Fruit fly (Drosophila melanogaster) whole organism, prepupa: ENCODE data around the gene Cypl.

Experiments
- CG10631 ChIP-seq: fragments of 200-800 bp; sonication (Bioruptor generic); optimal IDR thresholded peaks from 2 replicates; lab custom pipeline; 2016; ENCODE audit warnings: missing biosample characterization, missing genetic modification characterization
- CG10669 ChIP-seq: fragments of 200-800 bp; sonication (Bioruptor generic); optimal IDR thresholded peaks from 3 replicates; lab custom pipeline; 2018; ENCODE audit warnings: missing biosample characterization, mild to moderate bottlenecking, missing genetic modification characterization, moderate library complexity
- CG11294 ChIP-seq: fragments of 200-800 bp; sonication (Bioruptor generic); IDR thresholded peaks from 2 replicates; pipeline ENCODE4 v1.3.6; 2022; ENCODE audit warnings: missing biosample characterization, missing genetic modification characterization
- CG11902 ChIP-seq: fragments of 200-800 bp; sonication (Bioruptor generic); optimal IDR thresholded peaks from 3 replicates; lab custom pipeline; 2016; ENCODE audit warnings: missing biosample characterization, missing genetic modification characterization
- CG15336 ChIP-seq: fragments of 200-800 bp; sonication (Bioruptor generic); IDR thresholded peaks from 2 replicates; pipeline ENCODE4 v1.3.6; 2022; ENCODE audit warnings: missing biosample characterization, missing genetic modification characterization
- CG1621 ChIP-seq: fragments of 200-800 bp; sonication (Bioruptor generic); optimal IDR thresholded peaks from 3 replicates; lab custom pipeline; 2018; ENCODE audit warnings: missing biosample characterization, mild to moderate bottlenecking, missing genetic modification characterization
- CG16779 ChIP-seq: fragments of 200-800 bp; sonication (Bioruptor generic); optimal IDR thresholded peaks from 3 replicates; lab custom pipeline; 2017; ENCODE audit warnings: missing biosample characterization, mild to moderate bottlenecking, missing genetic modification characterization
- CG31627 ChIP-seq: fragments of 200-800 bp; sonication (Bioruptor generic); optimal IDR thresholded peaks from 3 replicates; lab custom pipeline; 2016; ENCODE audit warnings: missing biosample characterization, missing genetic modification characterization
- CG32006 ChIP-seq: fragments of 200-800 bp; sonication (Bioruptor generic); optimal IDR thresholded peaks from 3 replicates; lab custom pipeline; 2017; ENCODE audit warnings: missing biosample characterization, mild to moderate bottlenecking, missing genetic modification characterization
- CG34406 ChIP-seq: fragments of 200-800 bp; sonication (Bioruptor generic); optimal IDR thresholded peaks from 3 replicates; lab custom pipeline; 2016; ENCODE audit warnings: missing biosample characterization, missing genetic modification characterization
- CG6276 ChIP-seq: fragments of 200-800 bp; sonication (Bioruptor generic); optimal IDR thresholded peaks from 2 replicates; lab custom pipeline; 2017; ENCODE audit warnings: missing biosample characterization, mild to moderate bottlenecking, missing genetic modification characterization
- CG6792 ChIP-seq: fragments of 200-800 bp; sonication (Bioruptor generic); optimal IDR thresholded peaks from 3 replicates; lab custom pipeline; 2016; ENCODE audit warnings: missing biosample characterization, missing genetic modification characterization
- CG6808 ChIP-seq: fragments of 200-800 bp; sonication (Bioruptor generic); optimal IDR thresholded peaks from 3 replicates; lab custom pipeline; 2017; ENCODE audit warnings: missing biosample characterization, missing genetic modification characterization, mild to moderate bottlenecking, moderate library complexity, missing genetic modification reagents
- CG6854 ChIP-seq: fragments of 200-800 bp; sonication (Bioruptor generic); optimal IDR thresholded peaks from 2 replicates; lab custom pipeline; 2017; ENCODE audit warnings: missing biosample characterization, mild to moderate bottlenecking, missing genetic modification characterization
- CG8119 ChIP-seq: fragments of 200-800 bp; sonication (Bioruptor generic); IDR thresholded peaks from 3 replicates; pipeline ENCODE4 v1.3.6; 2022; ENCODE audit warnings: missing biosample characterization, missing genetic modification characterization
- CG8319 ChIP-seq: fragments of 200-800 bp; sonication (Bioruptor generic); optimal IDR thresholded peaks from 3 replicates; lab custom pipeline; 2016; ENCODE audit warnings: missing biosample characterization, missing genetic modification characterization
- CG8632 ChIP-seq: fragments of 200-800 bp; sonication (Bioruptor generic); optimal IDR thresholded peaks from 3 replicates; lab custom pipeline; 2016; ENCODE audit warnings: missing biosample characterization, missing genetic modification characterization
- Eip78C ChIP-seq: fragments of 200-800 bp; sonication (Bioruptor generic); peaks from one replicate; lab custom pipeline; 2016; ENCODE audit warnings: missing biosample characterization, missing genetic modification characterization
- Ets21C ChIP-seq: fragments of 200-800 bp; sonication (Bioruptor generic); optimal IDR thresholded peaks from 3 replicates; lab custom pipeline; 2016; ENCODE audit warnings: missing biosample characterization, missing genetic modification characterization
- Ets96B ChIP-seq: fragments of 200-800 bp; optimal IDR thresholded peaks from 2 replicates; lab custom pipeline; 2019; ENCODE audit warnings: missing biosample characterization, mild to moderate bottlenecking, missing genetic modification characterization, moderate library complexity
- Gug ChIP-seq: fragments of 200-800 bp; sonication (Bioruptor generic); IDR thresholded peaks from 2 replicates; pipeline ENCODE4 v1.3.6; 2022; ENCODE audit warnings: missing biosample characterization, missing genetic modification characterization
- Hr38 ChIP-seq: sonication (Bioruptor generic); optimal IDR thresholded peaks from 2 replicates; lab custom pipeline; 2016; ENCODE audit warnings: missing biosample characterization, missing genetic modification characterization
- Hr39 ChIP-seq: fragments of 200-800 bp; sonication (Bioruptor generic); optimal IDR thresholded peaks from 2 replicates; lab custom pipeline; 2016; ENCODE audit warnings: missing biosample characterization, missing genetic modification characterization
- Hr4 ChIP-seq: fragments of 200-800 bp; sonication (Bioruptor generic); optimal IDR thresholded peaks from 3 replicates; lab custom pipeline; 2016; ENCODE audit warnings: missing biosample characterization, missing genetic modification characterization
- Met ChIP-seq: fragments of 200-800 bp; sonication (Bioruptor generic); optimal IDR thresholded peaks from 3 replicates; lab custom pipeline; 2016; ENCODE audit warnings: missing biosample characterization, missing genetic modification characterization
- OdsH ChIP-seq: fragments of 200-800 bp; sonication (Bioruptor generic); optimal IDR thresholded peaks from 3 replicates; lab custom pipeline; 2016; ENCODE audit warnings: missing biosample characterization, missing genetic modification characterization
- Smox ChIP-seq: fragments of 200-800 bp; sonication (Bioruptor generic); optimal IDR thresholded peaks from 3 replicates; lab custom pipeline; 2016; ENCODE audit warnings: missing biosample characterization, missing genetic modification characterization
- Sox14 ChIP-seq: fragments of 200-800 bp; sonication (Bioruptor generic); optimal IDR thresholded peaks from 3 replicates; lab custom pipeline; 2016; ENCODE audit warnings: missing biosample characterization, missing genetic modification characterization
- Sox15 ChIP-seq: fragments of 200-800 bp; sonication (Bioruptor generic); optimal IDR thresholded peaks from 3 replicates; lab custom pipeline; 2016; ENCODE audit warnings: missing biosample characterization, missing genetic modification characterization
- achi ChIP-seq: fragments of 200-800 bp; sonication (Bioruptor generic); optimal IDR thresholded peaks from 3 replicates; lab custom pipeline; 2016; ENCODE audit warnings: missing biosample characterization, missing genetic modification characterization
- acj6 ChIP-seq: fragments of 200-800 bp; sonication (Bioruptor generic); optimal IDR thresholded peaks from 3 replicates; lab custom pipeline; 2016; ENCODE audit warnings: missing biosample characterization, missing genetic modification characterization
- dsx ChIP-seq: fragments of 200-800 bp; optimal IDR thresholded peaks from 3 replicates; lab custom pipeline; 2019; ENCODE audit warnings: missing biosample characterization, mild to moderate bottlenecking, missing genetic modification characterization, moderate library complexity; ENCODE audit not compliant: poor library complexity, severe bottlenecking
- eg ChIP-seq: fragments of 200-800 bp; sonication (Bioruptor generic); IDR thresholded peaks from 3 replicates; pipeline ENCODE4 v1.3.6; 2022; ENCODE audit warnings: missing biosample characterization, missing genetic modification characterization
- fd59A ChIP-seq: fragments of 200-800 bp; sonication (Bioruptor generic); optimal IDR thresholded peaks from 2 replicates; lab custom pipeline; 2017; ENCODE audit warnings: missing biosample characterization, mild to moderate bottlenecking, missing genetic modification characterization, missing genetic modification reagents
- fd85E ChIP-seq: fragments of 200-800 bp; sonication (Bioruptor generic); optimal IDR thresholded peaks from 3 replicates; lab custom pipeline; 2016; ENCODE audit warnings: missing biosample characterization, missing genetic modification characterization
- fkh ChIP-seq: fragments of 200-800 bp; sonication (Bioruptor generic); optimal IDR thresholded peaks from 3 replicates; lab custom pipeline; 2017; ENCODE audit warnings: missing biosample characterization, mild to moderate bottlenecking, missing genetic modification characterization, moderate library complexity
- lz ChIP-seq: fragments of 200-800 bp; sonication (Bioruptor generic); optimal IDR thresholded peaks from 3 replicates; lab custom pipeline; 2016; ENCODE audit warnings: missing biosample characterization, missing genetic modification characterization
- net ChIP-seq: fragments of 200-800 bp; sonication (Bioruptor generic); optimal IDR thresholded peaks from 3 replicates; lab custom pipeline; 2016; ENCODE audit warnings: missing biosample characterization, missing genetic modification characterization
- salr ChIP-seq, 2 experiments: fragments of 200-800 bp; sonication (Bioruptor generic); optimal IDR thresholded peaks; 3 replicates each; lab custom pipeline; 2016 to 2018; ENCODE audit warnings: missing biosample characterization in 2 of 2, missing genetic modification characterization in 2 of 2, mild to moderate bottlenecking in 1 of 2
- spab ChIP-seq: fragments of 200-800 bp; sonication (Bioruptor generic); optimal IDR thresholded peaks from 2 replicates; lab custom pipeline; 2017; ENCODE audit warnings: missing biosample characterization, mild to moderate bottlenecking, missing genetic modification characterization, missing genetic modification reagents
- ss ChIP-seq, 2 experiments: fragments of 200-800 bp; sonication (Bioruptor generic); optimal IDR thresholded peaks; 2 replicates in 1 of 2; 3 replicates in 1 of 2; lab custom pipeline; 2017 to 2018; ENCODE audit warnings: mild to moderate bottlenecking in 2 of 2, missing biosample characterization in 2 of 2, missing genetic modification characterization in 2 of 2, moderate library complexity in 1 of 2
- svp ChIP-seq: fragments of 200-800 bp; sonication (Bioruptor generic); peaks from one replicate; lab custom pipeline; 2016; ENCODE audit warnings: missing biosample characterization, missing genetic modification characterization
- topi ChIP-seq: fragments of 200-800 bp; sonication (Bioruptor generic); optimal IDR thresholded peaks from 3 replicates; lab custom pipeline; 2016; ENCODE audit warnings: missing biosample characterization, missing genetic modification characterization
- vri ChIP-seq: fragments of 200-800 bp; sonication (Bioruptor generic); optimal IDR thresholded peaks from 3 replicates; lab custom pipeline; 2016; ENCODE audit warnings: missing biosample characterization, mild to moderate bottlenecking, missing genetic modification characterization

Cypl gene

DNA sequence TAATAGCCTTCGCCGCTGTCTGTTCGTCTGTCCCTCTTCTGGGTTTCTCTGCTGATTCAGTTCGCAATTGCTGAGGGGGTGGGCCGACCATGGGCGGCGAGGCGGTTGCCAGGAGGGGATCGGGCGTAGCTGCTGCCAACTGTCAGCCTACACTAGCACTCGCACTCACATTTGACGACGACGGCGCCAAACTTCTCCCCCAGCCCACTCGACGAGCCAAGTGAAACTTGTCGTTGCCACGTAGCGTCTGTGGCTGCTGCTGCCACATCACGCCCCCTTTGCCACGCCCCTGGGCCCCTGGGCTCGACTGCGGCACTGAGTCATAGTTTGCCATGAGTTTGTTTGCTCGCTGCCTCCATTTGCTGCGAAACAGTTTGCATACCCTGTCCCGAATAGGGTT lies 14.6 kb upstream of the Cypl start (continued):
- TF ChIP-seq CG10669 (GFP tag; lab: Kevin White, UChicago) = peak; percentile 67
- peak; percentile 45 for TF ChIP-seq CG6276 (GFP tag; lab: Kevin White, UChicago)
- TF ChIP-seq CG32006 (GFP tag; lab: Kevin White, UChicago) = peak; percentile 77
- peak; percentile 70 for TF ChIP-seq CG11294 (GFP tag; lab: Robert Waterston, UW)
- peak; percentile 33 for TF ChIP-seq CG16779 (tag; lab: Kevin White, UChicago)
- peak; percentile 66 for TF ChIP-seq CG34406 (GFP tag; lab: Kevin White, UChicago)
- peak; percentile 48 for TF ChIP-seq Sox15 (GFP tag; lab: Kevin White, UChicago)
- no peak for TF ChIP-seq fkh (GFP tag; lab: Kevin White, UChicago)
- TF ChIP-seq, all 60 proteins: peak for 51

DNA sequence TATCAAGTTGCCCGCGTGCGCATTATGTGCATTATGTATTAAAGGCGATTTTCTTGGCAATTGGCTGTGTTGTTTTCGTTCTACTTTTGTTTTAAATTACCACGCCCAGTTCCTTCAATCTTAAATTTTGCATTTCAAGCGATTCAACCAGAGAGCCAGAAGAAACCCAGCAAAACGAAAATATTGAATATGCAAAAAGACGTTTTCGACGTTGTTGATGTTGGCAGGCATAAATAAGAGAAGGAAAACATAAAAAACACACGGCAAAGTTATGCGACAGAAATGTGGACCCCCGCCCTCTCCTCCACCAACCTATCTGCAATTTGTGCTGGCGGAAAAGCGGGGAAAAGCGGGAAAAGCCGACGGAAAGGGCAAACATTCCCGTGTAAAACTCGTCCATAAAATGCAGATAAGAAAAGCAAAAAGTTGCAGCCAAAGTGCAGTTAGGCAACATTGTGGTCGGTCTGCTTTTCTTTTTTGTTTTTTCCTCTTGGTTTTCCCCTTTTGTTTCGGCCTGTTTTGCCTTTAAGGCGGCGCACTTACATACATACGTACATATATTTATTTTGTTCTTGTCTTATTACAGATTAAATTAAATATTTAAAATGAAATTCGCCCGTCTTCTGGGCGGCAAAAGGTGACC lies 13.3 kb upstream of the Cypl start:
- TF ChIP-seq Gug (GFP tag; lab: Robert Waterston, UW) = no peak
- TF ChIP-seq CG10631 (GFP tag; lab: Kevin White, UChicago) = no peak
- TF ChIP-seq CG8632 (GFP tag; lab: Kevin White, UChicago) = no peak
- no peak for TF ChIP-seq Sox14
- TF ChIP-seq Hr4 (GFP tag; lab: Kevin White, UChicago) = no peak
- no peak for TF ChIP-seq CG16779 (tag; lab: Kevin White, UChicago)
- TF ChIP-seq eg = peak; percentile 19; the same call in 1 of the 3 replicates
- TF ChIP-seq Eip78C = peak; percentile 54
- TF ChIP-seq CG6854 (GFP tag; lab: Kevin White, UChicago) = no peak
- TF ChIP-seq CG6276 (GFP tag; lab: Kevin White, UChicago) = peak; percentile 37
- no peak for TF ChIP-seq ss (GFP tag; optimal IDR thresholded peaks at IDR 0.05; lab: Kevin White, UChicago)
- no peak for TF ChIP-seq vri
- peak; percentile 48 for TF ChIP-seq svp (GFP tag; lab: Kevin White, UChicago)
- peak; percentile 70 for TF ChIP-seq dsx (GFP tag; lab: Kevin White, UChicago)
- TF ChIP-seq fd85E (GFP tag; lab: Kevin White, UChicago) = no peak
- TF ChIP-seq CG8119 = peak; percentile 32; the same call in 1 of the 3 replicates
- TF ChIP-seq CG15336 (GFP tag; lab: Robert Waterston, UW) = peak; percentile 33; the same call in 1 of the 2 replicates
- no peak for TF ChIP-seq net (GFP tag; lab: Kevin White, UChicago)
- TF ChIP-seq achi (GFP tag; lab: Kevin White, UChicago) = no peak
- no peak for TF ChIP-seq acj6 (GFP tag; lab: Kevin White, UChicago)
- TF ChIP-seq CG11294 (GFP tag; lab: Robert Waterston, UW) = no peak

DNA sequence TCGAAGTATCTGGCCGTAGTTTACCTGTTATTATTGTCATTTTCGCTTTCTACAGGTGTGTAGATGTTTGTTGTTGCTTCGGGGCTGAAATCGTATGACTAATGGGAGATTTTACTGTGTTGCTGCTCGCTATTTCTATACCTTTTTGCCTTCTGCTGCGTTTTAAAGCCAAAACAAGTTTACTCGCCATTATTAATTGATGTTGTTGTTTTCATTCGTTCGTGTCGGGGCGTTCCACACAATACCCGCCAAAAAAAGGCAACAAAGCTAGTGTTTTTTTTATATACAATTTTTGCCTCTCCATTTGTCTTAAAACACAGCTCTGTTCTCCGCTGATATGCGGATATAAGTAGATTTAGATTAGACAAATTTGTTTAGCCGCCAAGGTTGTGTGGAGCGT lies 12.6 kb upstream of the Cypl start:
- TF ChIP-seq Smox (no peak), fkh (GFP tag; lab: Kevin White, UChicago) (peak; percentile 24)
- TF ChIP-seq, all 60 proteins: peak for 1

DNA sequence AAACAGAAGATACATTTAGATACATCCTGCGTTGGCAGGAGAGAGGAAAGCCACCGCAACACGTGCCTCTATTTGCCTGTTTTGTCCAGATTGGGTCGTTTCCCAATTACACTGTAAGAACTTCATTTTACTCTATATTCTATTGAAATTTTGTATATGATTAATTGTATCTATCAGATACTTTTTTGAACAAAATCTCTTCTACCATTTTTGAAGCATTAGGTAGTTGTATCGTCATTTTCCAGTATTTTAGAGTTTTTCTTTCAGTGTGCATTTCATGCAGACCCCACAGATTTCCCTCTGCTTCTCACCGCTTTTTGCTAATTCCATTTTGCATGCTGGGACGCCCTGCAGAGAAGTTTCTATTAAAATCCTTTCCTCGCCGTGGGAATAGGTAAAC lies 11.8 kb upstream of the Cypl start:
- TF ChIP-seq CG6808 (GFP tag; lab: Kevin White, UChicago) (no peak), CG6792 (GFP tag; lab: Kevin White, UChicago) (peak; percentile 2), OdsH (GFP tag; lab: Kevin White, UChicago) (peak; percentile 67), dsx (GFP tag; lab: Kevin White, UChicago) (no peak), CG8119 (peak; percentile 79), Ets96B (tag; lab: Kevin White, UChicago) (peak; percentile 60), CG8319 (no peak), Hr39 (GFP tag; lab: Kevin White, UChicago) (peak; percentile 23), Met (peak; percentile 49), CG31627 (GFP tag; lab: Kevin White, UChicago) (peak; percentile 29), topi (peak; percentile 24), fkh (GFP tag; lab: Kevin White, UChicago) (no peak), lz (peak; percentile 36), CG1621 (tag; lab: Kevin White, UChicago) (no peak), Sox15 (GFP tag; lab: Kevin White, UChicago) (no peak), CG11902 (GFP tag; lab: Kevin White, UChicago) (no peak), fd59A (GFP tag; lab: Kevin White, UChicago) (peak; percentile 30), CG32006 (GFP tag; lab: Kevin White, UChicago) (peak; percentile 82), spab (peak; percentile 37), salr (GFP tag; optimal IDR thresholded peaks at IDR 0.05; lab: Kevin White, UChicago) (peak in 1 of 2 experiments; percentile 58), Ets21C (GFP tag; lab: Kevin White, UChicago) (no peak), Hr38 (no peak), CG6854 (GFP tag; lab: Kevin White, UChicago) (no peak), Eip78C (peak; percentile 82), CG34406 (GFP tag; lab: Kevin White, UChicago) (no peak)
